Worm (Caenorhabditis elegans) whole organism, L4/young adult: ENCODE results near the gene Y110A2AL.1.

Source experiments
- dao-5 ChIP-seq: sonication (generic microtip); optimal IDR thresholded peaks from 2 replicates; lab custom pipeline; 2016; ENCODE audit warnings: missing genotype, missing genetic modification characterization, moderate library complexity, missing compliant biosample characterization
- him-1 ChIP-seq: sonication (generic microtip); optimal IDR thresholded peaks from 2 replicates; lab custom pipeline; 2016; ENCODE audit warnings: missing genotype, missing genetic modification reagents, missing genetic modification characterization, missing compliant biosample characterization

DNA sequence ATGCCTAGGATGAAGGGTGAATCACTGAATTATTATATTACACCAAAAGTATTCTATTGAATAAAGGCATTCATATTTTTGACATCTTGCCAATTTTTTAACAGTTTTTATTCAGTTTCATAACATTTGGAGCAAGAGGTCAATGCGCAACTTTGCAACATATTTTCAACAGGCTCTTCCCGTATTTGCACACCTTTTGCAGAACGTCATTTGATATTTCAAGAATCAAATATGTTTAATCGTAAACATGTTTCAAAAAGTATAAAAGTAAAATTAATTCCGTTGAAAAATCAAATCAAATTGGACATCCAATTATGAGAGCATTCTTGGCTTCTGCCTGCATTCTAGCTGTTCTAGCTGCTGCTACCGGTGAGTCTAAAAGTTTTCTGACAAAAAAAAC lies 7.2 kb upstream of the Y110A2AL.1 start, which contains the start of gene Y110A2AL.2:
- TF ChIP-seq him-1 (tag; lab: Kevin White, UChicago), result no peak
- TF ChIP-seq dao-5, result no peak
